Worm (Caenorhabditis elegans) whole organism, L4/young adult: Measurements from ENCODE around the gene Y67D8B.5.

Experiments used
- W03F9.2 ChIP-seq: fragments of 150-350 bp; optimal IDR thresholded peaks from 2 replicates; lab custom pipeline; 2014; ENCODE audit warnings: missing biosample characterization, missing genetic modification characterization
- dao-5 ChIP-seq: sonication (generic microtip); optimal IDR thresholded peaks from 2 replicates; lab custom pipeline; 2016; ENCODE audit warnings: missing genotype, missing genetic modification characterization, moderate library complexity, missing compliant biosample characterization
- him-1 ChIP-seq: sonication (generic microtip); optimal IDR thresholded peaks from 2 replicates; lab custom pipeline; 2016; ENCODE audit warnings: missing genotype, missing genetic modification reagents, missing genetic modification characterization, missing compliant biosample characterization

DNA sequence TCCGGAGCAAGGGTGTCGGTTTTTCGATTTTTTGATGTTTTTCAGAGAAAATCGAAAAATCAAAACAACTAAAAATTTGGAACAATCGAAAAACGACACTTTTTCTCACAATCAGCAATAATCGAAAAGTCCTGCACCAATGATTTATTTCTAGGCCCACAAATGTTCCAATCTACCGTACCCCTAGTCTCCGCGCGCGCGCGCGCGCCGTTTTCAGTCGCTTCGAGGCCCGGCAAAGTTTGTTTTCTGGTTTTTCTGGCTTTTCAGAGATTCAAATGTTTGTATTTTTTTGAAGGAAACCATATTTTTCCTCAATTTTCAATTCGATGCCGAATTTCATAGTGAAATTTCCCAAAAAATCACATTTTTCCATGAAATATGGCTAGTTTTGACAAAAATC is 9.8 kb downstream of the Y67D8B.5 start:
- TF ChIP-seq him-1 (tag; lab: Kevin White, UChicago) (no peak), dao-5 (no peak), W03F9.2 (tag; lab: Kevin White, UChicago) (no peak)
